Worm (Caenorhabditis elegans) whole organism, L1 larva: ENCODE measurements around the gene msp-81.

Experiments
- F16B12.6 ChIP-seq: fragments of 150-350 bp; optimal IDR thresholded peaks from 2 replicates; lab custom pipeline; 2014; ENCODE audit warnings: missing biosample characterization, missing genetic modification characterization
- Y116A8C.19 ChIP-seq: sonication (generic microtip); optimal IDR thresholded peaks from 2 replicates; lab custom pipeline; 2016; ENCODE audit warnings: missing compliant biosample characterization, missing genetic modification characterization, borderline replicate concordance
- aha-1 ChIP-seq: fragments of 150-350 bp; optimal IDR thresholded peaks from 2 replicates; lab custom pipeline; 2014; ENCODE audit warnings: missing biosample characterization, missing genetic modification characterization
- ama-1 ChIP-seq: fragments of 150-350 bp; optimal IDR thresholded peaks from 2 replicates; lab custom pipeline; 2014
- blmp-1 ChIP-seq: fragments of 150-350 bp; optimal IDR thresholded peaks from 2 replicates; lab custom pipeline; 2014; ENCODE audit warnings: missing biosample characterization, missing genetic modification characterization
- ceh-63 ChIP-seq: fragments of 200-800 bp; sonication (Bioruptor generic); optimal IDR thresholded peaks from 2 replicates; lab custom pipeline; 2018; ENCODE audit warnings: mild to moderate bottlenecking, missing genetic modification characterization, missing compliant biosample characterization
- ceh-8 ChIP-seq: fragments of 200-800 bp; sonication (Bioruptor generic); optimal IDR thresholded peaks from 2 replicates; lab custom pipeline; 2018; ENCODE audit warnings: mild to moderate bottlenecking, missing genetic modification characterization, moderate library complexity, missing compliant biosample characterization
- ceh-90 ChIP-seq: sonication (generic microtip); optimal IDR thresholded peaks from 2 replicates; lab custom pipeline; 2016; ENCODE audit warnings: missing genetic modification characterization, missing compliant biosample characterization
- ces-1 ChIP-seq: fragments of 150-350 bp; optimal IDR thresholded peaks from 2 replicates; lab custom pipeline; 2014; ENCODE audit warnings: missing biosample characterization, missing genetic modification reagents, missing genetic modification characterization
- dsc-1 ChIP-seq: sonication (generic microtip); optimal IDR thresholded peaks from 2 replicates; lab custom pipeline; 2016; ENCODE audit warnings: mild to moderate bottlenecking, missing genetic modification characterization, missing compliant biosample characterization
- efl-1 ChIP-seq, 4 experiments: fragments of 150-350 bp; optimal IDR thresholded peaks in 3 of 4; peaks in 1 of 4; 1 replicate in 1 of 4; 2 replicates in 3 of 4; lab custom pipeline; 2014; ENCODE audit warnings: missing biosample characterization in 2 of 4, missing genetic modification characterization in 2 of 4, missing genetic modification reagents in 2 of 4
- efl-3 ChIP-seq: fragments of 200-800 bp; sonication (Bioruptor generic); optimal IDR thresholded peaks from 2 replicates; lab custom pipeline; 2018; ENCODE audit warnings: mild to moderate bottlenecking, missing genetic modification characterization, missing compliant biosample characterization
- egl-13 ChIP-seq: sonication (generic microtip); optimal IDR thresholded peaks from 2 replicates; lab custom pipeline; 2016; ENCODE audit warnings: missing genotype, missing genetic modification reagents, missing genetic modification characterization, missing compliant biosample characterization
- elt-2 ChIP-seq: sonication (generic microtip); optimal IDR thresholded peaks from 2 replicates; lab custom pipeline; 2016; ENCODE audit warnings: missing genetic modification characterization, mild to moderate bottlenecking, inconsistent platforms, missing compliant biosample characterization, missing genetic modification reagents
- elt-3 ChIP-seq, 6 experiments: fragments of 150-350 bp in 1 of 6; sonication (generic microtip); optimal IDR thresholded peaks; 2 replicates each; lab custom pipeline; 2017 to 2018; ENCODE audit warnings: missing biosample characterization in 6 of 6, missing genetic modification characterization in 6 of 6, inconsistent platforms in 1 of 6
- fkh-10 ChIP-seq: sonication (generic microtip); optimal IDR thresholded peaks from 2 replicates; lab custom pipeline; 2017; ENCODE audit warnings: missing biosample characterization, missing genetic modification reagents, missing genetic modification characterization
- fkh-8 ChIP-seq: sonication (generic microtip); optimal IDR thresholded peaks from 2 replicates; lab custom pipeline; 2016; ENCODE audit warnings: mild to moderate bottlenecking, missing genetic modification characterization, missing compliant biosample characterization
- fos-1 ChIP-seq: fragments of 150-350 bp; optimal IDR thresholded peaks from 2 replicates; lab custom pipeline; 2014; ENCODE audit warnings: missing biosample characterization, missing genetic modification characterization
- hpl-2 ChIP-seq: fragments of 150-350 bp; optimal IDR thresholded peaks from 2 replicates; lab custom pipeline; 2014; ENCODE audit warnings: missing biosample characterization, missing genetic modification reagents, missing genetic modification characterization
- jun-1 ChIP-seq: fragments of 150-350 bp; optimal IDR thresholded peaks from 2 replicates; lab custom pipeline; 2014; ENCODE audit warnings: missing biosample characterization, missing genetic modification reagents, missing genetic modification characterization
- lin-15B ChIP-seq: fragments of 150-350 bp; sonication (generic microtip); optimal IDR thresholded peaks from 3 replicates; lab custom pipeline; 2014; ENCODE audit warnings: missing biosample characterization, missing genetic modification characterization
- mdl-1 ChIP-seq, 2 experiments: fragments of 150-350 bp; optimal IDR thresholded peaks; 2 replicates each; lab custom pipeline; 2014 to 2017; ENCODE audit warnings: missing biosample characterization in 2 of 2, missing genetic modification characterization in 2 of 2, inconsistent platforms in 1 of 2
- mef-2 ChIP-seq: fragments of 150-350 bp; optimal IDR thresholded peaks from 2 replicates; lab custom pipeline; 2014; ENCODE audit warnings: missing biosample characterization, missing genetic modification characterization
- nhr-12 ChIP-seq: sonication (generic microtip); optimal IDR thresholded peaks from 2 replicates; lab custom pipeline; 2017; ENCODE audit warnings: missing biosample characterization, missing genetic modification characterization
- nhr-28 ChIP-seq: fragments of 150-350 bp; optimal IDR thresholded peaks from 2 replicates; lab custom pipeline; 2014; ENCODE audit warnings: missing biosample characterization, missing genetic modification characterization
- nhr-76 ChIP-seq: sonication (generic microtip); optimal IDR thresholded peaks from 2 replicates; lab custom pipeline; 2017; ENCODE audit warnings: missing biosample characterization, missing genetic modification characterization
- pag-3 ChIP-seq: sonication (generic microtip); optimal IDR thresholded peaks from 2 replicates; lab custom pipeline; 2017; ENCODE audit warnings: missing genetic modification characterization, mild to moderate bottlenecking, missing compliant biosample characterization, antibody characterized with exemption, borderline replicate concordance; ENCODE audit not compliant: insufficient read depth
- pax-3 ChIP-seq: fragments of 200-800 bp; sonication (Bioruptor generic); optimal IDR thresholded peaks from 2 replicates; lab custom pipeline; 2018; ENCODE audit warnings: mild to moderate bottlenecking, missing genetic modification characterization, moderate library complexity, missing compliant biosample characterization
- skn-1 ChIP-seq: fragments of 150-350 bp; optimal IDR thresholded peaks from 2 replicates; lab custom pipeline; 2014; ENCODE audit warnings: missing biosample characterization, missing genetic modification characterization
- snpc-4 ChIP-seq: fragments of 150-350 bp; optimal IDR thresholded peaks from 2 replicates; lab custom pipeline; 2014; ENCODE audit warnings: missing biosample characterization, missing genetic modification characterization
- snu-23 ChIP-seq: sonication (generic microtip); optimal IDR thresholded peaks from 2 replicates; lab custom pipeline; 2016; ENCODE audit warnings: missing genetic modification characterization, missing compliant biosample characterization
- sox-4 ChIP-seq: sonication (generic microtip); optimal IDR thresholded peaks from 2 replicates; lab custom pipeline; 2016; ENCODE audit warnings: missing genetic modification characterization, missing compliant biosample characterization
- sup-37 ChIP-seq: fragments of 200-800 bp; sonication (Bioruptor generic); optimal IDR thresholded peaks from 2 replicates; lab custom pipeline; 2018; ENCODE audit warnings: mild to moderate bottlenecking, missing genetic modification characterization, missing compliant biosample characterization
- tbx-2 ChIP-seq: sonication (generic microtip); optimal IDR thresholded peaks from 2 replicates; lab custom pipeline; 2016; ENCODE audit warnings: missing genetic modification characterization, missing compliant biosample characterization
- unc-130 ChIP-seq: fragments of 150-350 bp; optimal IDR thresholded peaks from 2 replicates; lab custom pipeline; 2017; ENCODE audit warnings: missing biosample characterization, missing genetic modification characterization, inconsistent platforms
- unc-98 ChIP-seq: fragments of 200-800 bp; sonication (Bioruptor generic); IDR thresholded peaks from 2 replicates; pipeline ENCODE4 v1.3.6; 2022; ENCODE audit warnings: missing genetic modification characterization, missing compliant biosample characterization
- xbp-1 ChIP-seq: sonication (generic microtip); optimal IDR thresholded peaks from 2 replicates; lab custom pipeline; 2016; ENCODE audit warnings: missing genetic modification characterization, missing compliant biosample characterization

Gene msp-81

ce11 chrIV:9825196-9825744 is 10.9 kb downstream of the msp-81 start, which contains the start of gene mtr-4 (continued):
- TF ChIP-seq mdl-1 (tag; optimal IDR thresholded peaks at IDR 0.05; lab: Kevin White, UChicago) (no peak), nhr-12 (tag; lab: Kevin White, UChicago) (no peak), ceh-90 (tag; lab: Kevin White, UChicago) (no peak), sox-4 (tag; lab: Kevin White, UChicago) (no peak), fkh-10 (no peak), pax-3 (tag; lab: Kevin White, UChicago) (no peak), efl-3 (GFP tag; lab: Kevin White, UChicago) (no peak), xbp-1 (tag; lab: Kevin White, UChicago) (peak; percentile 9), lin-15B (peak; percentile 21), tbx-2 (tag; lab: Kevin White, UChicago) (peak; percentile 2), elt-2 (peak; percentile 57), nhr-76 (tag; lab: Kevin White, UChicago) (no peak), ceh-8 (GFP tag; lab: Kevin White, UChicago) (no peak), fkh-8 (tag; lab: Kevin White, UChicago) (peak; percentile 8), snu-23 (GFP tag; lab: Kevin White, UChicago) (no peak), unc-130 (tag; lab: Kevin White, UChicago) (peak; percentile 6), jun-1 (tag; lab: Kevin White, UChicago) (no peak), blmp-1 (tag; lab: Kevin White, UChicago) (no peak)

- no peak for TF ChIP-seq mef-2 (tag; lab: Kevin White, UChicago)
- no peak for TF ChIP-seq efl-1 (optimal IDR thresholded peaks at IDR 0.05; lab: Kevin White, UChicago)
- peak in 1 of 2 experiments; percentile 89 for TF ChIP-seq efl-1 (GFP tag; optimal IDR thresholded peaks at IDR 0.05 in 1 of 2; lab: Kevin White, UChicago)
- TF ChIP-seq, all 84 proteins: peak for 1
Observed at ce11 chrIV:9824480-9824879, 11.7 kb downstream of the msp-81 start, which contains the start of gene catp-6. catp-6 (minus strand) TSS chrIV:9824580.

ce11 chrIV:9822585-9822984 is 13.6 kb downstream of the msp-81 start:
- no peak for TF ChIP-seq pag-3 (tag; lab: Kevin White, UChicago)
- no peak for TF ChIP-seq dsc-1
- TF ChIP-seq fkh-8 (tag; lab: Kevin White, UChicago): no peak
- no peak for TF ChIP-seq unc-98 (GFP tag; lab: Robert Waterston, UW)
- no peak for TF ChIP-seq ceh-63 (GFP tag; lab: Kevin White, UChicago)
- TF ChIP-seq aha-1 (tag; lab: Kevin White, UChicago): no peak
- TF ChIP-seq lin-15B: no peak
- no peak for TF ChIP-seq sup-37
- no peak for TF ChIP-seq elt-2
- TF ChIP-seq Y116A8C.19 (tag; lab: Kevin White, UChicago): no peak
- no peak for TF ChIP-seq F16B12.6 (tag; lab: Kevin White, UChicago)
- TF ChIP-seq ces-1 (GFP tag; lab: Kevin White, UChicago): no peak
- no peak for TF ChIP-seq ama-1
- no peak for TF ChIP-seq snpc-4 (tag; lab: Kevin White, UChicago)
- no peak for TF ChIP-seq elt-3 (tag; optimal IDR thresholded peaks at IDR 0.05; lab: Kevin White, UChicago)

- TF ChIP-seq blmp-1 (tag; lab: Kevin White, UChicago): peak; percentile 53
- TF ChIP-seq pag-3 (tag; lab: Kevin White, UChicago): no peak
- TF ChIP-seq, all 84 proteins: peak for 1
Observed at ce11 chrIV:9821621-9822020, 14.6 kb downstream of the msp-81 start, which contains the start of gene col-123. col-123 (plus strand) TSS chrIV:9821921.

- no peak for TF ChIP-seq fkh-10
- no peak for TF ChIP-seq fos-1 (tag; lab: Kevin White, UChicago)
- no peak for TF ChIP-seq nhr-28 (tag; lab: Kevin White, UChicago)
- no peak for TF ChIP-seq skn-1 (tag; lab: Kevin White, UChicago)
- TF ChIP-seq hpl-2 (GFP tag; lab: Kevin White, UChicago): no peak
- no peak for TF ChIP-seq egl-13 (tag; lab: Kevin White, UChicago)
Observed at ce11 chrIV:9815432-9815831, 20.8 kb downstream of the msp-81 start, which contains the start of gene egl-20. egl-20 (minus strand) TSS chrIV:9815532.
